Worm (Caenorhabditis elegans) whole organism, late embryonic: ENCODE results near the gene dhs-26.

Source experiments
- C08G9.2 ChIP-seq: sonication (generic microtip); optimal IDR thresholded peaks from 2 replicates; lab custom pipeline; 2016; ENCODE audit warnings: mild to moderate bottlenecking, missing genetic modification characterization, moderate library complexity, missing compliant biosample characterization
- C38D4.7 ChIP-seq: fragments of 200-800 bp; sonication (Bioruptor generic); optimal IDR thresholded peaks from 2 replicates; lab custom pipeline; 2018; ENCODE audit warnings: mild to moderate bottlenecking, missing genetic modification characterization, moderate library complexity, missing compliant biosample characterization
- F13H6.1 ChIP-seq: sonication (generic microtip); optimal IDR thresholded peaks from 2 replicates; lab custom pipeline; 2016; ENCODE audit warnings: missing genetic modification characterization, missing compliant biosample characterization
- K02D7.2 ChIP-seq: sonication (generic microtip); optimal IDR thresholded peaks from 2 replicates; lab custom pipeline; 2017; ENCODE audit warnings: mild to moderate bottlenecking, missing genetic modification characterization, missing compliant biosample characterization
- K09A11.1 ChIP-seq: sonication (generic microtip); optimal IDR thresholded peaks from 2 replicates; lab custom pipeline; 2017; ENCODE audit warnings: antibody characterized with exemption, mild to moderate bottlenecking, missing genetic modification characterization, missing compliant biosample characterization; ENCODE audit not compliant: insufficient read depth
- Y22D7AL.16 ChIP-seq: sonication (generic microtip); optimal IDR thresholded peaks from 2 replicates; lab custom pipeline; 2016; ENCODE audit warnings: missing genetic modification characterization, missing compliant biosample characterization
- ceh-14 ChIP-seq: sonication (generic microtip); optimal IDR thresholded peaks from 2 replicates; lab custom pipeline; 2016; ENCODE audit warnings: missing genotype, missing genetic modification characterization, missing compliant biosample characterization
- ceh-2 ChIP-seq: sonication (generic microtip); optimal IDR thresholded peaks from 2 replicates; lab custom pipeline; 2016; ENCODE audit warnings: missing genotype, missing genetic modification characterization, missing compliant biosample characterization
- ceh-22 ChIP-seq: sonication (generic microtip); optimal IDR thresholded peaks from 2 replicates; lab custom pipeline; 2017; ENCODE audit warnings: missing biosample characterization, missing genetic modification characterization
- ceh-30 ChIP-seq: fragments of 150-350 bp; optimal IDR thresholded peaks from 2 replicates; lab custom pipeline; 2014; ENCODE audit warnings: missing biosample characterization, missing genetic modification characterization
- ceh-31 ChIP-seq: sonication (generic microtip); optimal IDR thresholded peaks from 2 replicates; lab custom pipeline; 2016; ENCODE audit warnings: missing genetic modification characterization, missing compliant biosample characterization
- ceh-48 ChIP-seq: sonication (generic microtip); optimal IDR thresholded peaks from 2 replicates; lab custom pipeline; 2016; ENCODE audit warnings: missing genetic modification characterization, inconsistent platforms, missing compliant biosample characterization
- ceh-6 ChIP-seq: fragments of 200-800 bp; sonication (Bioruptor generic); optimal IDR thresholded peaks from 2 replicates; lab custom pipeline; 2018; ENCODE audit warnings: mild to moderate bottlenecking, missing genetic modification characterization, missing compliant biosample characterization
- elt-4 ChIP-seq: sonication (generic microtip); optimal IDR thresholded peaks from 2 replicates; lab custom pipeline; 2016; ENCODE audit warnings: missing genetic modification characterization, missing compliant biosample characterization
- ets-4 ChIP-seq: sonication (generic microtip); optimal IDR thresholded peaks from 2 replicates; lab custom pipeline; 2016; ENCODE audit warnings: missing genetic modification characterization, missing compliant biosample characterization
- eyg-1 ChIP-seq: sonication (generic microtip); optimal IDR thresholded peaks from 2 replicates; lab custom pipeline; 2016; ENCODE audit warnings: missing genotype, missing genetic modification characterization, missing compliant biosample characterization
- fax-1 ChIP-seq: sonication (generic microtip); optimal IDR thresholded peaks from 2 replicates; lab custom pipeline; 2016; ENCODE audit warnings: missing genotype, missing genetic modification characterization, missing compliant biosample characterization
- fkh-10 ChIP-seq: fragments of 150-350 bp; optimal IDR thresholded peaks from 2 replicates; lab custom pipeline; 2014; ENCODE audit warnings: missing biosample characterization, missing genetic modification reagents, missing genetic modification characterization
- gmeb-2 ChIP-seq: sonication (generic microtip); optimal IDR thresholded peaks from 2 replicates; lab custom pipeline; 2016; ENCODE audit warnings: missing genetic modification characterization, inconsistent platforms, missing compliant biosample characterization
- hlh-13 ChIP-seq: fragments of 200-800 bp; sonication (Bioruptor generic); optimal IDR thresholded peaks from 2 replicates; lab custom pipeline; 2018; ENCODE audit warnings: mild to moderate bottlenecking, missing genetic modification characterization, missing compliant biosample characterization
- hlh-15 ChIP-seq: sonication (generic microtip); optimal IDR thresholded peaks from 2 replicates; lab custom pipeline; 2016; ENCODE audit warnings: missing genetic modification characterization, missing compliant biosample characterization
- hlh-6 ChIP-seq: sonication (generic microtip); optimal IDR thresholded peaks from 2 replicates; lab custom pipeline; 2016; ENCODE audit warnings: missing genotype, missing genetic modification characterization, missing compliant biosample characterization
- hlh-8 ChIP-seq: sonication (generic microtip); optimal IDR thresholded peaks from 2 replicates; lab custom pipeline; 2016; ENCODE audit warnings: missing genotype, missing genetic modification characterization, missing compliant biosample characterization
- lim-6 ChIP-seq: sonication (generic microtip); optimal IDR thresholded peaks from 2 replicates; lab custom pipeline; 2016; ENCODE audit warnings: missing genetic modification characterization, missing compliant biosample characterization
- lin-11 ChIP-seq: fragments of 200-800 bp; sonication (Bioruptor generic); optimal IDR thresholded peaks from 2 replicates; lab custom pipeline; 2018; ENCODE audit warnings: mild to moderate bottlenecking, missing genetic modification characterization, missing compliant biosample characterization
- madf-2 ChIP-seq: sonication (generic microtip); optimal IDR thresholded peaks from 2 replicates; lab custom pipeline; 2017; ENCODE audit warnings: missing genetic modification characterization, missing compliant biosample characterization
- nhr-11 ChIP-seq: fragments of 150-350 bp; optimal IDR thresholded peaks from 2 replicates; lab custom pipeline; 2014; ENCODE audit warnings: missing biosample characterization, missing genetic modification characterization
- npax-4 ChIP-seq: sonication (generic microtip); optimal IDR thresholded peaks from 2 replicates; lab custom pipeline; 2016; ENCODE audit warnings: missing genetic modification characterization, missing compliant biosample characterization
- pax-1 ChIP-seq: fragments of 150-350 bp; optimal IDR thresholded peaks from 2 replicates; lab custom pipeline; 2014; ENCODE audit warnings: missing biosample characterization, missing genetic modification characterization
- pha-2 ChIP-seq: sonication (generic microtip); optimal IDR thresholded peaks from 2 replicates; lab custom pipeline; 2017; ENCODE audit warnings: mild to moderate bottlenecking, missing genetic modification characterization, missing compliant biosample characterization
- pqm-1 ChIP-seq: sonication (generic microtip); optimal IDR thresholded peaks from 2 replicates; lab custom pipeline; 2016; ENCODE audit warnings: missing genetic modification characterization, missing compliant biosample characterization
- ref-2 ChIP-seq: sonication (generic microtip); optimal IDR thresholded peaks from 2 replicates; lab custom pipeline; 2016; ENCODE audit warnings: missing genetic modification characterization, missing compliant biosample characterization
- rnt-1 ChIP-seq: sonication (generic microtip); optimal IDR thresholded peaks from 2 replicates; lab custom pipeline; 2016; ENCODE audit warnings: missing genetic modification characterization, missing compliant biosample characterization
- sdc-2 ChIP-seq: sonication (generic microtip); optimal IDR thresholded peaks from 2 replicates; lab custom pipeline; 2016; ENCODE audit warnings: missing genotype, missing genetic modification characterization, missing compliant biosample characterization
- sox-2 ChIP-seq: fragments of 200-800 bp; sonication (Bioruptor generic); IDR thresholded peaks from 2 replicates; pipeline ENCODE4 v1.3.6; 2022; ENCODE audit warnings: missing genetic modification reagents, missing genetic modification characterization, missing compliant biosample characterization
- syd-9 ChIP-seq: sonication (generic microtip); optimal IDR thresholded peaks from 2 replicates; lab custom pipeline; 2016; ENCODE audit warnings: mild to moderate bottlenecking, missing genetic modification characterization, moderate library complexity, missing compliant biosample characterization
- tbx-2 ChIP-seq: sonication (generic microtip); optimal IDR thresholded peaks from 2 replicates; lab custom pipeline; 2016; ENCODE audit warnings: missing genetic modification characterization, missing compliant biosample characterization
- tbx-7 ChIP-seq: sonication (generic microtip); optimal IDR thresholded peaks from 2 replicates; lab custom pipeline; 2016; ENCODE audit warnings: missing genotype, missing genetic modification characterization, missing compliant biosample characterization
- ttx-3 ChIP-seq: sonication (generic microtip); optimal IDR thresholded peaks from 2 replicates; lab custom pipeline; 2016; ENCODE audit warnings: missing genetic modification reagents, missing genetic modification characterization, missing compliant biosample characterization
- unc-42 ChIP-seq: sonication (generic microtip); optimal IDR thresholded peaks from 2 replicates; lab custom pipeline; 2016; ENCODE audit warnings: missing genotype, missing genetic modification characterization, missing compliant biosample characterization
- unc-86 ChIP-seq: sonication (generic microtip); optimal IDR thresholded peaks from 2 replicates; lab custom pipeline; 2016; ENCODE audit warnings: missing genetic modification characterization, missing compliant biosample characterization
- zip-5 ChIP-seq: sonication (generic microtip); optimal IDR thresholded peaks from 2 replicates; lab custom pipeline; 2016; ENCODE audit warnings: missing genetic modification characterization, missing compliant biosample characterization

The dhs-26 gene

ce11 chrX:3385362-3385761 lies 23.1 kb upstream of the dhs-26 start, which contains the start of gene acp-1:
TSS of gene acp-1 (minus strand) at chrX:3385462.
- TF ChIP-seq K02D7.2 (tag; lab: Kevin White, UChicago) (no peak), ceh-30 (tag; lab: Kevin White, UChicago) (no peak), pha-2 (no peak)
- TF ChIP-seq, all 69 proteins: peak for 0

DNA sequence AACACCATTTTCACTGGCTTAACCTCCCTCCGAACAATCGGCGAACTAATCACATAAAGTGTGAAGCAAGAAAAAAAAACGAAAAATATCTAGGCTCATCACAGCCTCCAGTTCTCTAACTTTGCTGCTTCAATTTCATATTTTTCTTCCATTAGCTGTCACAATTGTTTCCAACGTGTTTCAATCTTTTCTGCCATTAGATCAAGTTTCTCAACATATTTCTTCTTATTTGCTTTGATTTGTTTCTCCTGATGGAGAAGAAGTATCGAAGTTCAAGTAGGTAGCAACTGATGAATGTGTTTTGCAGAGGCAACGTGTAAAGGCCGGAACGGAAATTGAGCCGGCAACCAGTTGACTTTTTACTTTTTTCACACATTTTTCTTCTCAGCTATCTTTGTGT lies 17.9 kb upstream of the dhs-26 start, which contains the start of gene ZK563.7:
ZK563.7 (plus strand) TSS at position 301 of the 400 bp plus-strand sequence.
- TF ChIP-seq hlh-15 = no peak
- no peak for TF ChIP-seq hlh-13 (GFP tag; lab: Kevin White, UChicago)

DNA sequence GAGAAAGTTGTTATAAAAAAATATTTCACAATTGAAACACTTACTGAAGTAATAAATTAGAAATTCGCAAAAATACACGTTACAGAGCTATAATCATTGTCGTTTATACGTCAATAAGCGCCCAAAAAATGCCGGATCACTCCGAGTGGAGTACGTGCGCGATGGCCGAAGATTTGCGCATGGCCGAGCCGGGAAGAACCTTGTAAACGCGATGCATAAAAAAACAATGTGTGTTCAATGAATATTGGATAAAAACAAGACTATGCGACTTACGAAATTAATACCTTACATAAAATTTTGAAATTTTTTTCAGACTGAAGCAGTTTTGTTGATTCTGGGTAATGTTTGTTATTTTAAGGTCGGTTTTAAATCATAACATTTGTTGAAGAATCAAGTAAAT lies 16.8 kb upstream of the dhs-26 start, which contains the start of gene sorf-1:
sorf-1 (minus strand) TSS at position 135 of the 400 bp plus-strand sequence.
- TF ChIP-seq hlh-8 (tag; lab: Kevin White, UChicago) = peak; percentile 1
- TF ChIP-seq ceh-31 (tag; lab: Kevin White, UChicago) = peak; percentile 76
- peak; percentile 38 for TF ChIP-seq ets-4 (tag; lab: Kevin White, UChicago)
- TF ChIP-seq ref-2 = peak; percentile 6
- TF ChIP-seq zip-5 (tag; lab: Kevin White, UChicago) = peak; percentile 56
- peak; percentile 78 for TF ChIP-seq ceh-2 (tag; lab: Kevin White, UChicago)
- TF ChIP-seq C08G9.2 = peak; percentile 79
- peak; percentile 60 for TF ChIP-seq tbx-7 (tag; lab: Kevin White, UChicago)
- no peak for TF ChIP-seq hlh-6
- TF ChIP-seq C38D4.7 (GFP tag; lab: Kevin White, UChicago) = no peak
- TF ChIP-seq pqm-1 = no peak
- peak; percentile 83 for TF ChIP-seq tbx-2 (tag; lab: Kevin White, UChicago)
- TF ChIP-seq syd-9 (tag; lab: Kevin White, UChicago) = no peak

ce11 chrX:3375320-3375719 lies 13.0 kb upstream of the dhs-26 start:
- TF ChIP-seq sdc-2 = no peak
- peak; percentile 8 for TF ChIP-seq K09A11.1 (tag; lab: Kevin White, UChicago)
- no peak for TF ChIP-seq tbx-2 (tag; lab: Kevin White, UChicago)

DNA sequence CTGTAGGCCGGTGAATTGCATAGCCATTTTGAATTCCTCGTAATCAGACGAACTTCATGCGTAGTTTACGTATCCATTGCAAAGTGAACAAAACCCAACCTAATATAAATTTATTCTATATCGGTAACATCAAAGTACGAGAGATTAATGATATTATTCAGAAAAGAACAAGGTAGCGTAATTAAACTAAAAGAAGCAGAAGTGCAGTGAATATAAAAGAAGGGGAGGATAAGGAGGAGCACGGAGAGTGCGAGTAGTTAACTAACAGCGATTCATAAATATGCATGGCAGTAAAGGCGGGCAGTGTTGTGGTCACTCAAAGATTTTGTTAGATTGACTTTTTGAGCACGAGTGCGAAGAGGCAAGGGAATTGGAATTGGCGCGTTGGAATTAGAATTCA lies 12.3 kb upstream of the dhs-26 start, which contains the start of gene clc-3:
clc-3 (minus strand) TSS at position 101 of the 400 bp plus-strand sequence.
- no peak for TF ChIP-seq hlh-15
- TF ChIP-seq fkh-10 = no peak
- no peak for TF ChIP-seq madf-2 (tag; lab: Kevin White, UChicago)
- no peak for TF ChIP-seq ceh-6 (GFP tag; lab: Kevin White, UChicago)
- TF ChIP-seq nhr-11 (tag; lab: Kevin White, UChicago) = no peak
- no peak for TF ChIP-seq eyg-1 (tag; lab: Kevin White, UChicago)
- no peak for TF ChIP-seq npax-4 (tag; lab: Kevin White, UChicago)
- no peak for TF ChIP-seq ttx-3
- no peak for TF ChIP-seq ceh-31 (tag; lab: Kevin White, UChicago)
- TF ChIP-seq sox-2 = no peak
- TF ChIP-seq hlh-13 (GFP tag; lab: Kevin White, UChicago) = no peak
- TF ChIP-seq ceh-22 (tag; lab: Kevin White, UChicago) = no peak
- TF ChIP-seq ceh-30 (tag; lab: Kevin White, UChicago) = no peak
- no peak for TF ChIP-seq elt-4 (tag; lab: Kevin White, UChicago)
- no peak for TF ChIP-seq F13H6.1 (tag; lab: Kevin White, UChicago)
- TF ChIP-seq fax-1 (tag; lab: Kevin White, UChicago) = no peak
- no peak for TF ChIP-seq ceh-14

ce11 chrX:3371264-3371663 lies 9.0 kb upstream of the dhs-26 start:
- TF ChIP-seq unc-86 (tag; lab: Kevin White, UChicago) = peak; percentile 82
- peak; percentile 70 for TF ChIP-seq ceh-48
- TF ChIP-seq hlh-13 (GFP tag; lab: Kevin White, UChicago) = peak; percentile 83
- TF ChIP-seq hlh-15 = peak; percentile 64
- TF ChIP-seq C08G9.2 = peak; percentile 76
- peak; percentile 45 for TF ChIP-seq ets-4 (tag; lab: Kevin White, UChicago)
- TF ChIP-seq pax-1 (tag; lab: Kevin White, UChicago) = no peak
- TF ChIP-seq pha-2 = peak; percentile 78
- TF ChIP-seq gmeb-2 = peak; percentile 91
- TF ChIP-seq unc-42 (tag; lab: Kevin White, UChicago) = peak; percentile 56
- peak; percentile 61 for TF ChIP-seq hlh-8 (tag; lab: Kevin White, UChicago)
- TF ChIP-seq Y22D7AL.16 (tag; lab: Kevin White, UChicago) = peak; percentile 79
- peak; percentile 76 for TF ChIP-seq lin-11 (tag; lab: Kevin White, UChicago)
- TF ChIP-seq K09A11.1 (tag; lab: Kevin White, UChicago) = peak; percentile 71
- peak; percentile 59 for TF ChIP-seq lim-6
- TF ChIP-seq zip-5 (tag; lab: Kevin White, UChicago) = peak; percentile 42
- peak; percentile 12 for TF ChIP-seq ceh-30 (tag; lab: Kevin White, UChicago)
- peak; percentile 62 for TF ChIP-seq rnt-1
- TF ChIP-seq ref-2 = peak; percentile 82
- TF ChIP-seq K02D7.2 (tag; lab: Kevin White, UChicago) = peak; percentile 67
- peak; percentile 89 for TF ChIP-seq ceh-6 (GFP tag; lab: Kevin White, UChicago)
